Fruit fly (Drosophila melanogaster) whole organism, embryonic: ENCODE data around the gene Scm.

Experiments
- Blimp-1 ChIP-seq: fragments of 200-800 bp; sonication (Bioruptor generic); optimal IDR thresholded peaks from 3 replicates; lab custom pipeline; 2018; ENCODE audit warnings: missing biosample characterization, missing genetic modification characterization, mild to moderate bottlenecking, moderate library complexity, missing genetic modification reagents
- CG10321 ChIP-seq: fragments of 200-800 bp; sonication (Bioruptor generic); IDR thresholded peaks from 2 replicates; pipeline ENCODE4 v1.3.6; 2022; ENCODE audit warnings: missing biosample characterization, missing genetic modification characterization
- CG11504 ChIP-seq: fragments of 200-800 bp; sonication (Bioruptor generic); optimal IDR thresholded peaks from 3 replicates; lab custom pipeline; 2019; ENCODE audit warnings: missing biosample characterization, mild to moderate bottlenecking, missing genetic modification characterization, moderate library complexity
- CG11723 ChIP-seq: fragments of 200-800 bp; sonication (Bioruptor generic); optimal IDR thresholded peaks from 2 replicates; lab custom pipeline; 2017; ENCODE audit warnings: missing biosample characterization, mild to moderate bottlenecking, missing genetic modification characterization
- CG13894 ChIP-seq: fragments of 200-800 bp; sonication (Bioruptor generic); optimal IDR thresholded peaks from 3 replicates; lab custom pipeline; 2018; ENCODE audit warnings: missing biosample characterization, mild to moderate bottlenecking, missing genetic modification characterization, moderate library complexity
- CG15073 ChIP-seq: fragments of 200-800 bp; sonication (Bioruptor generic); optimal IDR thresholded peaks from 2 replicates; lab custom pipeline; 2016; ENCODE audit warnings: missing biosample characterization, missing genetic modification characterization
- CG17385 ChIP-seq: fragments of 200-800 bp; sonication (Bioruptor generic); optimal IDR thresholded peaks from 3 replicates; lab custom pipeline; 2018; ENCODE audit warnings: missing biosample characterization, mild to moderate bottlenecking, missing genetic modification characterization
- CG17568 ChIP-seq: fragments of 200-800 bp; sonication (Bioruptor generic); optimal IDR thresholded peaks from 2 replicates; lab custom pipeline; 2018; ENCODE audit warnings: missing biosample characterization, mild to moderate bottlenecking, missing genetic modification characterization, moderate library complexity
- CG30431 ChIP-seq: fragments of 200-800 bp; sonication (Bioruptor generic); optimal IDR thresholded peaks from 2 replicates; lab custom pipeline; 2017; ENCODE audit warnings: missing biosample characterization, missing genetic modification characterization
- CG3726 ChIP-seq: fragments of 200-800 bp; sonication (Bioruptor generic); IDR thresholded peaks from 3 replicates; pipeline ENCODE4, ENCODE4 v1.3.6; 2022; ENCODE audit warnings: missing biosample characterization, missing genetic modification characterization
- CG42726 ChIP-seq: fragments of 200-800 bp; sonication (Bioruptor generic); IDR thresholded peaks from 2 replicates; pipeline ENCODE4 v1.3.6; 2022; ENCODE audit warnings: missing biosample characterization, missing genetic modification characterization; ENCODE audit not compliant: partially characterized antibody
- CG43689 ChIP-seq: fragments of 200-800 bp; sonication (Bioruptor generic); IDR thresholded peaks from 2 replicates; pipeline ENCODE4 v1.3.6; 2022; ENCODE audit warnings: missing biosample characterization, missing genetic modification characterization
- CG4424 ChIP-seq: fragments of 200-800 bp; sonication (Bioruptor generic); optimal IDR thresholded peaks from 3 replicates; lab custom pipeline; 2016; ENCODE audit warnings: missing biosample characterization, missing genetic modification characterization
- CG5180 ChIP-seq: fragments of 200-800 bp; sonication (Bioruptor generic); optimal IDR thresholded peaks from 3 replicates; lab custom pipeline; 2017; ENCODE audit warnings: missing biosample characterization, missing genetic modification characterization, mild to moderate bottlenecking, moderate library complexity, missing genetic modification reagents
- CG6689 ChIP-seq: fragments of 200-800 bp; sonication (Bioruptor generic); IDR thresholded peaks from 2 replicates; pipeline ENCODE4 v1.3.6; 2022; ENCODE audit warnings: missing biosample characterization, missing genetic modification characterization
- CG6765 ChIP-seq: fragments of 200-800 bp; sonication (Bioruptor generic); optimal IDR thresholded peaks from 3 replicates; lab custom pipeline; 2017; ENCODE audit warnings: missing biosample characterization, mild to moderate bottlenecking, missing genetic modification characterization
- CG9797 ChIP-seq: fragments of 200-800 bp; sonication (Bioruptor generic); optimal IDR thresholded peaks from 3 replicates; lab custom pipeline; 2018; ENCODE audit warnings: missing biosample characterization, mild to moderate bottlenecking, missing genetic modification characterization
- CG9932 ChIP-seq: fragments of 200-800 bp; sonication (Bioruptor generic); IDR thresholded peaks from 2 replicates; pipeline ENCODE4 v1.3.6; 2022; ENCODE audit warnings: missing biosample characterization, missing genetic modification characterization
- CkIIα-i1 ChIP-seq: fragments of 200-800 bp; sonication (Bioruptor generic); IDR thresholded peaks from 2 replicates; pipeline ENCODE4 v1.3.6; 2022; ENCODE audit warnings: missing biosample characterization, missing genetic modification characterization
- Deaf1 ChIP-seq: fragments of 200-800 bp; optimal IDR thresholded peaks from 3 replicates; lab custom pipeline; 2019; ENCODE audit warnings: missing biosample characterization, mild to moderate bottlenecking, missing genetic modification characterization, moderate library complexity
- Fer2 ChIP-seq: fragments of 200-800 bp; sonication (Bioruptor generic); optimal IDR thresholded peaks from 2 replicates; lab custom pipeline; 2018; ENCODE audit warnings: missing biosample characterization, mild to moderate bottlenecking, missing genetic modification characterization, moderate library complexity
- GATAe ChIP-seq: fragments of 200-800 bp; sonication (Bioruptor generic); conservative IDR thresholded peaks from 2 replicates; pipeline ENCODE4 v1.3.6; 2022; ENCODE audit warnings: missing biosample characterization, missing genetic modification characterization
- Jarid2 ChIP-seq: fragments of 200-800 bp; sonication (Bioruptor generic); optimal IDR thresholded peaks from 3 replicates; lab custom pipeline; 2017; ENCODE audit warnings: mild to moderate bottlenecking, missing biosample characterization, missing genetic modification reagents, missing genetic modification characterization
- Meics ChIP-seq: fragments of 200-800 bp; sonication (Bioruptor generic); optimal IDR thresholded peaks from 2 replicates; lab custom pipeline; 2017; ENCODE audit warnings: missing biosample characterization, mild to moderate bottlenecking, missing genetic modification characterization
- Nf-YB ChIP-seq: fragments of 200-800 bp; sonication (Bioruptor generic); optimal IDR thresholded peaks from 3 replicates; lab custom pipeline; 2019; ENCODE audit warnings: missing biosample characterization, mild to moderate bottlenecking, missing genetic modification characterization, moderate library complexity
- Rfx ChIP-seq: fragments of 200-800 bp; sonication (Bioruptor generic); IDR thresholded peaks from 2 replicates; pipeline ENCODE4 v1.3.6; 2022; ENCODE audit warnings: missing biosample characterization, missing genetic modification characterization
- YL-1 ChIP-seq: fragments of 200-800 bp; sonication (Bioruptor generic); optimal IDR thresholded peaks from 3 replicates; lab custom pipeline; 2017; ENCODE audit warnings: missing biosample characterization, mild to moderate bottlenecking, missing genetic modification characterization
- ab ChIP-seq: fragments of 200-800 bp; sonication (Bioruptor generic); optimal IDR thresholded peaks from 2 replicates; lab custom pipeline; 2016; ENCODE audit warnings: missing biosample characterization, missing genetic modification characterization
- caup ChIP-seq: fragments of 200-800 bp; sonication (Bioruptor generic); optimal IDR thresholded peaks from 3 replicates; lab custom pipeline; 2017; ENCODE audit warnings: missing biosample characterization, mild to moderate bottlenecking, missing genetic modification characterization, moderate library complexity; ENCODE audit not compliant: severe bottlenecking
- cg ChIP-seq: fragments of 200-800 bp; sonication (Bioruptor generic); optimal IDR thresholded peaks from 3 replicates; lab custom pipeline; 2019; ENCODE audit warnings: missing biosample characterization, mild to moderate bottlenecking, missing genetic modification characterization, moderate library complexity
- chif ChIP-seq, 2 experiments: fragments of 200-800 bp; sonication (Bioruptor generic); optimal IDR thresholded peaks; 3 replicates each; lab custom pipeline; 2016; ENCODE audit warnings: missing biosample characterization in 2 of 2, missing genetic modification characterization in 2 of 2
- crol ChIP-seq: fragments of 200-800 bp; sonication (Bioruptor generic); IDR thresholded peaks from 2 replicates; pipeline ENCODE4 v1.3.6; 2022; ENCODE audit warnings: missing biosample characterization, missing genetic modification characterization
- dysf ChIP-seq: fragments of 200-800 bp; sonication (Bioruptor generic); IDR thresholded peaks from 3 replicates; pipeline ENCODE4 v1.3.6; 2022; ENCODE audit warnings: missing biosample characterization, missing genetic modification characterization
- esg ChIP-seq: fragments of 200-800 bp; sonication (Bioruptor generic); conservative IDR thresholded peaks from 2 replicates; pipeline ENCODE4 v1.3.6; 2022; ENCODE audit warnings: missing biosample characterization, missing genetic modification characterization
- fu2 ChIP-seq: fragments of 200-800 bp; sonication (Bioruptor generic); optimal IDR thresholded peaks from 2 replicates; lab custom pipeline; 2016; ENCODE audit warnings: missing biosample characterization, missing genetic modification characterization
- gro ChIP-seq: fragments of 200-800 bp; sonication (Bioruptor generic); optimal IDR thresholded peaks from 2 replicates; lab custom pipeline; 2016; ENCODE audit warnings: missing biosample characterization, missing genetic modification characterization
- inv ChIP-seq: fragments of 200-800 bp; sonication (Bioruptor generic); IDR thresholded peaks from 2 replicates; pipeline ENCODE4 v1.3.6; 2022; ENCODE audit warnings: missing biosample characterization, missing genetic modification characterization; ENCODE audit not compliant: partially characterized antibody
- mld ChIP-seq: fragments of 200-800 bp; sonication (Bioruptor generic); IDR thresholded peaks from 3 replicates; pipeline ENCODE4 v1.3.6; 2022; ENCODE audit warnings: missing biosample characterization, missing genetic modification characterization; ENCODE audit not compliant: partially characterized antibody
- pan ChIP-seq, 4 experiments: fragments of >200 bp in 3 of 4; fragments of 200-800 bp in 1 of 4; sonication (Bioruptor generic) in 1 of 4; optimal IDR thresholded peaks in 3 of 4; IDR thresholded peaks in 1 of 4; 2 replicates each; pipeline versions ENCODE4 v1.3.6 to Lab custom; 2017 to 2022; ENCODE audit warnings: missing biosample characterization in 2 of 4, missing genetic modification characterization in 2 of 4, mixed read lengths in 1 of 4
- psq ChIP-seq: fragments of 200-800 bp; sonication (Bioruptor generic); optimal IDR thresholded peaks from 2 replicates; lab custom pipeline; 2017; ENCODE audit warnings: missing biosample characterization, missing genetic modification characterization
- sc ChIP-seq, 3 experiments: fragments of >200 bp in 2 of 3; fragments of 200-800 bp in 1 of 3; sonication (Bioruptor generic) in 1 of 3; optimal IDR thresholded peaks; 2 replicates in 2 of 3; 3 replicates in 1 of 3; lab custom pipeline; 2017; ENCODE audit warnings: mild to moderate bottlenecking in 1 of 3, missing biosample characterization in 1 of 3, missing genetic modification characterization in 1 of 3, missing genetic modification reagents in 1 of 3
- scrt ChIP-seq: fragments of 200-800 bp; sonication (Bioruptor generic); optimal IDR thresholded peaks from 2 replicates; lab custom pipeline; 2018; ENCODE audit warnings: missing biosample characterization, mild to moderate bottlenecking, missing genetic modification characterization, moderate library complexity
- sd ChIP-seq: fragments of 200-800 bp; sonication (Bioruptor generic); optimal IDR thresholded peaks from 3 replicates; lab custom pipeline; 2018; ENCODE audit warnings: missing biosample characterization, mild to moderate bottlenecking, missing genetic modification characterization, moderate library complexity
- sens ChIP-seq: fragments of 200-800 bp; sonication (Bioruptor generic); peaks from one replicate; lab custom pipeline; 2016; ENCODE audit warnings: missing biosample characterization, missing genetic modification characterization
- sima ChIP-seq: fragments of 200-800 bp; sonication (Bioruptor generic); optimal IDR thresholded peaks from 2 replicates; lab custom pipeline; 2016; ENCODE audit warnings: missing biosample characterization, missing genetic modification characterization
- slp2 ChIP-seq: fragments of 200-800 bp; sonication (Bioruptor generic); optimal IDR thresholded peaks from 2 replicates; lab custom pipeline; 2016; ENCODE audit warnings: missing biosample characterization, missing genetic modification characterization
- sna ChIP-seq: fragments of 200-800 bp; sonication (Bioruptor generic); IDR thresholded peaks from 2 replicates; pipeline ENCODE4 v1.3.6; 2022; ENCODE audit warnings: missing biosample characterization, missing genetic modification characterization; ENCODE audit not compliant: partially characterized antibody
- so ChIP-seq: fragments of 200-800 bp; sonication (Bioruptor generic); IDR thresholded peaks from 3 replicates; pipeline ENCODE4 v1.3.6; 2022; ENCODE audit warnings: missing biosample characterization, missing genetic modification characterization
- tio ChIP-seq: fragments of 200-800 bp; sonication (Bioruptor generic); optimal IDR thresholded peaks from 2 replicates; lab custom pipeline; 2017; ENCODE audit warnings: missing biosample characterization, missing genetic modification characterization, inconsistent platforms
- zen ChIP-seq: fragments of 200-800 bp; sonication (Bioruptor generic); optimal IDR thresholded peaks from 3 replicates; lab custom pipeline; 2018; ENCODE audit warnings: missing biosample characterization, mild to moderate bottlenecking, missing genetic modification characterization, moderate library complexity

The Scm gene

dm6 chr3R:9640313-9640712 lies 2.9 kb upstream of the Scm start:
- TF ChIP-seq CG3726 (GFP tag; lab: Robert Waterston, UW): no peak
- TF ChIP-seq CG17568: no peak
- TF ChIP-seq pan (optimal IDR thresholded peaks at IDR 0.05; lab: Kevin White, UChicago): no peak
- TF ChIP-seq pan (GFP tag; optimal IDR thresholded peaks at IDR 0.05 in 1 of 2, IDR thresholded peaks at IDR 0.05 in 1 of 2): no peak
- TF ChIP-seq CG15073 (GFP tag; lab: Kevin White, UChicago): no peak
- TF ChIP-seq sc (optimal IDR thresholded peaks at IDR 0.05; lab: Kevin White, UChicago): no peak
- no peak for TF ChIP-seq sc (GFP tag; optimal IDR thresholded peaks at IDR 0.05; lab: Kevin White, UChicago)
- TF ChIP-seq CG9797 (GFP tag; lab: Kevin White, UChicago): no peak
- peak; percentile 16 for TF ChIP-seq sens (GFP tag; lab: Kevin White, UChicago)
- no peak for TF ChIP-seq CG42726 (GFP tag; lab: Robert Waterston, UW)
- no peak for TF ChIP-seq GATAe
- no peak for TF ChIP-seq YL-1 (GFP tag; lab: Kevin White, UChicago)
- TF ChIP-seq CG6765 (GFP tag; lab: Kevin White, UChicago): no peak
- no peak for TF ChIP-seq CG30431 (GFP tag; lab: Kevin White, UChicago)
- TF ChIP-seq CG10321 (GFP tag; lab: Robert Waterston, UW): no peak
- TF ChIP-seq Meics (GFP tag; lab: Kevin White, UChicago): no peak
- TF ChIP-seq CG11504 (tag; lab: Kevin White, UChicago): peak; percentile 30
- no peak for TF ChIP-seq tio
- no peak for TF ChIP-seq CkIIα-i1 (GFP tag; lab: Robert Waterston, UW)
- no peak for TF ChIP-seq Jarid2 (GFP tag; lab: Kevin White, UChicago)
- no peak for TF ChIP-seq CG5180 (GFP tag; lab: Kevin White, UChicago)
- no peak for TF ChIP-seq sna (GFP tag; lab: Robert Waterston, UW)
- TF ChIP-seq CG4424 (GFP tag; lab: Kevin White, UChicago): no peak
- no peak for TF ChIP-seq so
- TF ChIP-seq Nf-YB: no peak
- no peak for TF ChIP-seq psq
- peak; percentile 93 for TF ChIP-seq Deaf1 (tag; lab: Kevin White, UChicago)
- no peak for TF ChIP-seq sd
- no peak for TF ChIP-seq CG9932 (GFP tag; lab: Robert Waterston, UW)
- TF ChIP-seq CG6689: no peak
- TF ChIP-seq mld (GFP tag; lab: Robert Waterston, UW): no peak
- TF ChIP-seq cg (GFP tag; lab: Kevin White, UChicago): no peak
- no peak for TF ChIP-seq slp2 (GFP tag; lab: Kevin White, UChicago)
- TF ChIP-seq Rfx (GFP tag; lab: Robert Waterston, UW): 0 out of 2 replicates have a peak, but pooled peaks have one; percentile 4
- TF ChIP-seq Blimp-1 (GFP tag; lab: Kevin White, UChicago): no peak
- no peak for TF ChIP-seq inv (GFP tag; lab: Robert Waterston, UW)
- TF ChIP-seq chif (GFP tag; optimal IDR thresholded peaks at IDR 0.05; lab: Kevin White, UChicago): no peak
- no peak for TF ChIP-seq CG17385
- TF ChIP-seq zen (tag; lab: Kevin White, UChicago): no peak
- no peak for TF ChIP-seq ab (GFP tag; lab: Kevin White, UChicago)
- no peak for TF ChIP-seq dysf (GFP tag; lab: Robert Waterston, UW)
- no peak for TF ChIP-seq crol (GFP tag; lab: Robert Waterston, UW)
- TF ChIP-seq scrt (GFP tag; lab: Kevin White, UChicago): peak; percentile 83
- TF ChIP-seq CG13894 (tag; lab: Kevin White, UChicago): peak; percentile 79
- TF ChIP-seq sima: no peak
- TF ChIP-seq CG11723 (GFP tag; lab: Kevin White, UChicago): no peak
- TF ChIP-seq fu2 (GFP tag; lab: Kevin White, UChicago): no peak
- TF ChIP-seq CG43689 (GFP tag; lab: Robert Waterston, UW): no peak
- TF ChIP-seq gro (GFP tag; lab: Kevin White, UChicago): no peak
- TF ChIP-seq Fer2 (tag; lab: Kevin White, UChicago): no peak
- no peak for TF ChIP-seq esg (GFP tag; lab: Robert Waterston, UW)
- no peak for TF ChIP-seq caup (GFP tag; lab: Kevin White, UChicago)
